Worm (Caenorhabditis elegans) whole organism, L3 larva: Measurements from ENCODE around the gene fbxa-115.

Experiments used
- ceh-28 ChIP-seq: fragments of 150-350 bp; optimal IDR thresholded peaks from 2 replicates; lab custom pipeline; 2014; ENCODE audit warnings: missing biosample characterization, missing genetic modification reagents, missing genetic modification characterization
- ceh-9 ChIP-seq: sonication (generic microtip); optimal IDR thresholded peaks from 2 replicates; lab custom pipeline; 2018; ENCODE audit warnings: missing biosample characterization, missing genetic modification characterization
- elt-1 ChIP-seq: fragments of 150-350 bp; optimal IDR thresholded peaks from 2 replicates; lab custom pipeline; 2014; ENCODE audit warnings: missing biosample characterization, missing genetic modification characterization
- elt-2 ChIP-seq: sonication (generic microtip); optimal IDR thresholded peaks from 2 replicates; lab custom pipeline; 2016; ENCODE audit warnings: missing genetic modification reagents, mild to moderate bottlenecking, missing genetic modification characterization, missing compliant biosample characterization
- lin-15B ChIP-seq: fragments of 150-350 bp; optimal IDR thresholded peaks from 2 replicates; lab custom pipeline; 2014; ENCODE audit warnings: missing biosample characterization, missing genetic modification characterization
- mdl-1 ChIP-seq: fragments of 150-350 bp; optimal IDR thresholded peaks from 2 replicates; lab custom pipeline; 2014; ENCODE audit warnings: missing biosample characterization, missing genetic modification characterization
- nfya-1 ChIP-seq: sonication (generic microtip); optimal IDR thresholded peaks from 2 replicates; lab custom pipeline; 2017; ENCODE audit warnings: missing genetic modification characterization, mild to moderate bottlenecking, missing compliant biosample characterization, antibody characterized with exemption, moderate library complexity; ENCODE audit not compliant: insufficient read depth
- nhr-25 ChIP-seq: sonication (generic microtip); optimal IDR thresholded peaks from 2 replicates; lab custom pipeline; 2017; ENCODE audit warnings: missing biosample characterization, missing genetic modification characterization
- nhr-28 ChIP-seq: fragments of 150-350 bp; optimal IDR thresholded peaks from 2 replicates; lab custom pipeline; 2014; ENCODE audit warnings: missing biosample characterization, missing genetic modification characterization
- pha-4 ChIP-seq: fragments of 150-350 bp; optimal IDR thresholded peaks from 2 replicates; lab custom pipeline; 2014; ENCODE audit warnings: missing biosample characterization, missing genetic modification reagents, missing genetic modification characterization
- skn-1 ChIP-seq: fragments of 150-350 bp; optimal IDR thresholded peaks from 2 replicates; lab custom pipeline; 2014; ENCODE audit warnings: missing biosample characterization, missing genetic modification characterization
- unc-39 ChIP-seq: sonication (generic microtip); optimal IDR thresholded peaks from 4 replicates; lab custom pipeline; 2017; ENCODE audit warnings: missing biosample characterization, missing genetic modification characterization
- unc-62 ChIP-seq: fragments of 150-350 bp; sonication (generic microtip); optimal IDR thresholded peaks from 4 replicates; lab custom pipeline; 2014; ENCODE audit warnings: missing biosample characterization, missing genetic modification reagents, missing genetic modification characterization

- no peak for TF ChIP-seq pha-4 (tag; lab: Kevin White, UChicago)
- no peak for TF ChIP-seq unc-39 (tag; lab: Kevin White, UChicago)
- no peak for TF ChIP-seq lin-15B (tag; lab: Kevin White, UChicago)
- no peak for TF ChIP-seq ceh-9 (tag; lab: Kevin White, UChicago)
- no peak for TF ChIP-seq unc-62
- TF ChIP-seq elt-2 (tag; lab: Kevin White, UChicago) = no peak
- TF ChIP-seq elt-1 (tag; lab: Kevin White, UChicago) = no peak
- no peak for TF ChIP-seq mdl-1 (tag; lab: Kevin White, UChicago)
- TF ChIP-seq nhr-28 (tag; lab: Kevin White, UChicago) = no peak
- no peak for TF ChIP-seq nfya-1 (tag; lab: Kevin White, UChicago)
- TF ChIP-seq skn-1 (tag; lab: Kevin White, UChicago) = no peak
- no peak for TF ChIP-seq ceh-28 (tag; lab: Kevin White, UChicago)
- TF ChIP-seq nhr-25 = no peak
These were observed 49.4 kb upstream of the fbxa-115 start for ce11 chrV:20241243-20241862.
